Worm (Caenorhabditis elegans): ENCODE measurements around the gene ZC317.7.

ZC317.7 gene

ce11 chrV:5465335-5465734 is 5.5 kb downstream of the ZC317.7 start, which contains the start of gene srg-68:
srg-68 (minus strand) TSS chrV:5465435.
- TF ChIP-seq elt-3 (tag; optimal IDR thresholded peaks at IDR 0.05) (no peak), M03D4.4 (tag; optimal IDR thresholded peaks at IDR 0.05) (no peak), unc-62 (GFP tag; optimal IDR thresholded peaks at IDR 0.05) (no peak), mep-1 (tag; optimal IDR thresholded peaks at IDR 0.05) (no peak), pha-4 (tag; optimal IDR thresholded peaks at IDR 0.05) (no peak), nhr-2 (tag; optimal IDR thresholded peaks at IDR 0.05) (no peak), unc-120 (tag; optimal IDR thresholded peaks at IDR 0.05; ENCODE audit: poor library complexity, severe bottlenecking) (no peak), lsy-2 (tag; optimal IDR thresholded peaks at IDR 0.05) (no peak), sem-2 (GFP tag; optimal IDR thresholded peaks at IDR 0.05) (no peak), nhr-28 (tag; optimal IDR thresholded peaks at IDR 0.05) (no peak), ces-1 (GFP tag; optimal IDR thresholded peaks at IDR 0.05) (no peak), tbx-8 (GFP tag; optimal IDR thresholded peaks at IDR 0.05) (no peak), elt-1 (tag; optimal IDR thresholded peaks at IDR 0.05; ENCODE audit: borderline replicate concordance, insufficient read depth) (no peak), ceh-39 (tag; optimal IDR thresholded peaks at IDR 0.05) (no peak), blmp-1 (tag; optimal IDR thresholded peaks at IDR 0.05) (no peak)

- no peak for TF ChIP-seq sptf-1 (tag; optimal IDR thresholded peaks at IDR 0.05)
- no peak for TF ChIP-seq lin-13 (tag; optimal IDR thresholded peaks at IDR 0.05)
- no peak for TF ChIP-seq M03D4.4 (tag; optimal IDR thresholded peaks at IDR 0.05)
- no peak for TF ChIP-seq nhr-237 (tag; optimal IDR thresholded peaks at IDR 0.05)
- TF ChIP-seq cnd-1 (tag; optimal IDR thresholded peaks at IDR 0.05), result no peak
- no peak for TF ChIP-seq mep-1 (tag; optimal IDR thresholded peaks at IDR 0.05)
- no peak for TF ChIP-seq nhr-28 (tag; optimal IDR thresholded peaks at IDR 0.05)
- no peak for TF ChIP-seq ces-1 (GFP tag; optimal IDR thresholded peaks at IDR 0.05)
- no peak for TF ChIP-seq snpc-4 (tag; optimal IDR thresholded peaks at IDR 0.05)
Measured at ce11 chrV:5462894-5463293, 7.9 kb downstream of the ZC317.7 start, which contains the start of gene srg-67. srg-67 (minus strand) TSS chrV:5462994.

ce11 chrV:5459806-5460205 is 11.0 kb downstream of the ZC317.7 start, which contains the start of gene ZC317.2:
ZC317.2 (plus strand) TSS chrV:5460106.
- TF ChIP-seq pha-4 (tag; optimal IDR thresholded peaks at IDR 0.05), result no peak
- no peak for TF ChIP-seq bed-3 (GFP tag; optimal IDR thresholded peaks at IDR 0.05)
- TF ChIP-seq snpc-4 (tag; optimal IDR thresholded peaks at IDR 0.05), result no peak
- no peak for TF ChIP-seq drap-1 (GFP tag; optimal IDR thresholded peaks at IDR 0.05)
- TF ChIP-seq hlh-1 (tag; optimal IDR thresholded peaks at IDR 0.05), result no peak
- no peak for TF ChIP-seq elt-3 (tag; optimal IDR thresholded peaks at IDR 0.05)

- TF ChIP-seq nhr-76 (tag; optimal IDR thresholded peaks at IDR 0.05) (no peak), ces-1 (GFP tag; optimal IDR thresholded peaks at IDR 0.05) (peak; percentile 9)
Measured at ce11 chrV:5454955-5455354, 15.9 kb downstream of the ZC317.7 start.

ce11 chrV:5453615-5454014 is 17.2 kb downstream of the ZC317.7 start, which contains the start of gene glc-3:
glc-3 (minus strand) TSS chrV:5453715.
- TF ChIP-seq lsy-2 (tag; optimal IDR thresholded peaks at IDR 0.05), result no peak
- TF ChIP-seq flh-1 (GFP tag; optimal IDR thresholded peaks at IDR 0.05), result no peak
- TF ChIP-seq elt-3 (tag; optimal IDR thresholded peaks at IDR 0.05), result no peak
- TF ChIP-seq hlh-1 (tag; optimal IDR thresholded peaks at IDR 0.05), result no peak
- TF ChIP-seq ceh-43 (GFP tag; optimal IDR thresholded peaks at IDR 0.05), result no peak

- no peak for TF ChIP-seq flh-1 (GFP tag; optimal IDR thresholded peaks at IDR 0.05)
- TF ChIP-seq mep-1 (tag; optimal IDR thresholded peaks at IDR 0.05), result no peak
- TF ChIP-seq lin-13 (tag; optimal IDR thresholded peaks at IDR 0.05), result no peak
- TF ChIP-seq tbx-8 (GFP tag; optimal IDR thresholded peaks at IDR 0.05), result no peak
- no peak for TF ChIP-seq unc-62 (GFP tag; optimal IDR thresholded peaks at IDR 0.05)
- no peak for TF ChIP-seq sem-2 (GFP tag; optimal IDR thresholded peaks at IDR 0.05)
- TF ChIP-seq ces-1 (GFP tag; optimal IDR thresholded peaks at IDR 0.05), result no peak
- no peak for TF ChIP-seq unc-39 (tag; optimal IDR thresholded peaks at IDR 0.05)
- no peak for TF ChIP-seq elt-3 (tag; optimal IDR thresholded peaks at IDR 0.05)
- no peak for TF ChIP-seq mls-2 (tag; optimal IDR thresholded peaks at IDR 0.05)
Measured at ce11 chrV:5450742-5451141, 20.1 kb downstream of the ZC317.7 start.

- no peak for TF ChIP-seq unc-120 (tag; optimal IDR thresholded peaks at IDR 0.05; ENCODE audit: poor library complexity, severe bottlenecking)
- TF ChIP-seq nhr-2 (tag; optimal IDR thresholded peaks at IDR 0.05), result no peak
- TF ChIP-seq elt-1 (tag; optimal IDR thresholded peaks at IDR 0.05; ENCODE audit: borderline replicate concordance, insufficient read depth), result no peak
- no peak for TF ChIP-seq sem-2 (GFP tag; optimal IDR thresholded peaks at IDR 0.05)
Measured at ce11 chrV:5447057-5447456, 23.8 kb downstream of the ZC317.7 start.

Data from whole organism, mixed stage, embryonic.